Fruit fly (Drosophila melanogaster): ENCODE results near the gene CG17732.

dm6 chr3L:19991120-19991519 lies 9.6 kb downstream of the CG17732 start, which contains the start of gene fln:
- TF ChIP-seq usp (GFP tag; optimal IDR thresholded peaks at IDR 0.05) = no peak
- TF ChIP-seq psq (optimal IDR thresholded peaks at IDR 0.05) = no peak

Data from whole organism.